Worm (Caenorhabditis elegans) whole organism, L3 larva: ENCODE data around the gene C49F8.14.

Source experiments
- ZK546.5 ChIP-seq: sonication (generic microtip); optimal IDR thresholded peaks from 2 replicates; lab custom pipeline; 2017; ENCODE audit warnings: missing biosample characterization, missing genetic modification characterization
- aly-2 ChIP-seq: fragments of 150-350 bp; optimal IDR thresholded peaks from 2 replicates; lab custom pipeline; 2014; ENCODE audit warnings: missing biosample characterization, missing genetic modification characterization
- nhr-237 ChIP-seq: fragments of 150-350 bp; optimal IDR thresholded peaks from 2 replicates; lab custom pipeline; 2014; ENCODE audit warnings: missing biosample characterization, missing genetic modification characterization
- nhr-28 ChIP-seq: fragments of 150-350 bp; optimal IDR thresholded peaks from 2 replicates; lab custom pipeline; 2014; ENCODE audit warnings: missing biosample characterization, missing genetic modification characterization
- nhr-77 ChIP-seq: fragments of 150-350 bp; optimal IDR thresholded peaks from 2 replicates; lab custom pipeline; 2014; ENCODE audit warnings: missing biosample characterization, missing genetic modification characterization
- pha-4 ChIP-seq: fragments of 150-350 bp; optimal IDR thresholded peaks from 2 replicates; lab custom pipeline; 2014; ENCODE audit warnings: missing biosample characterization, missing genetic modification reagents, missing genetic modification characterization
- snpc-4 ChIP-seq: fragments of 150-350 bp; optimal IDR thresholded peaks from 2 replicates; lab custom pipeline; 2014; ENCODE audit warnings: missing biosample characterization, missing genetic modification characterization
- unc-62 ChIP-seq: fragments of 150-350 bp; sonication (generic microtip); optimal IDR thresholded peaks from 4 replicates; lab custom pipeline; 2014; ENCODE audit warnings: missing biosample characterization, missing genetic modification reagents, missing genetic modification characterization
- ztf-11 ChIP-seq: fragments of 150-350 bp; optimal IDR thresholded peaks from 2 replicates; lab custom pipeline; 2014; ENCODE audit warnings: missing biosample characterization, missing genetic modification characterization

ce11 chrX:13383273-13383672 lies 6.5 kb upstream of the C49F8.14 start:
- TF ChIP-seq nhr-77 (tag; lab: Kevin White, UChicago) (no peak), snpc-4 (tag; lab: Kevin White, UChicago) (no peak), unc-62 (GFP tag; lab: Kevin White, UChicago) (no peak), aly-2 (tag; lab: Kevin White, UChicago) (no peak), ZK546.5 (tag; lab: Kevin White, UChicago) (no peak), nhr-237 (tag; lab: Kevin White, UChicago) (no peak), pha-4 (tag; lab: Kevin White, UChicago) (no peak), nhr-28 (tag; lab: Kevin White, UChicago) (no peak), ztf-11 (tag; lab: Kevin White, UChicago) (no peak)
